Worm (Caenorhabditis elegans): ENCODE results near the gene H01M10.1.

DNA sequence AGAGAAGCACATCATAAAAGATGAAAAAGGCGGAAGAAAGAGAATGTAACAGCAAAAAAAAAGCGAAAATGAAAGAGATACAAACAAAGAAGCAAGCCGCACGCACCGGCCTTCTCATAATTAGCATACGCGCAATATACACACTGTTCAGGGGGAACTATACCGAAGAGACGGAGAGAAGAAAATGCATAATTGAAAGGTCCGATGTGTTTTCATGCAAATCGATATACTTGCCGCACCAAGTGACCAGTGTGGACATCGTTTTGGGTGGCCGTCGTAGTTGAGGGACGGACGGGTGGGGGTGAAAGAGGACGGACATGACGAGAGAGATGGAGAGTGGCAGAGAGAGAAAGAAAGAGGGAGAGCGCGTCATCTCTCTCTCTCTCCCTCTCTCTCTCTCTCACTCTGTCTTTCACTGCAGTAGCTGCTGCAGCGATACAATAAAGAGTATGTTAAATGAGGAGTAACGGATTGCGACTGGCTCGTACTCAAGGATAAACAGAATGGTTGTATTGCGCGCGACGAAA is 44.1 kb downstream of the H01M10.1 start:
- TF ChIP-seq T22C8.4 (GFP tag; IDR thresholded peaks at IDR 0.05): peak; percentile 78
- peak; percentile 73 for TF ChIP-seq flt-1 (GFP tag; IDR thresholded peaks at IDR 0.05)
- no peak for TF ChIP-seq ztf-23 (GFP tag; IDR thresholded peaks at IDR 0.05)
- peak; percentile 63; the same call in 1 of the 2 replicates for TF ChIP-seq ztf-29 (GFP tag; IDR thresholded peaks at IDR 0.05)
- TF ChIP-seq klf-2 (GFP tag; conservative IDR thresholded peaks at IDR 0.05): no peak
- 0 out of 2 replicates have a peak, but pooled peaks have one; percentile 17 for TF ChIP-seq tab-1 (GFP tag; IDR thresholded peaks at IDR 0.05)
